Worm (Caenorhabditis elegans): Measurements from ENCODE around the gene Y51H4A.24.

DNA sequence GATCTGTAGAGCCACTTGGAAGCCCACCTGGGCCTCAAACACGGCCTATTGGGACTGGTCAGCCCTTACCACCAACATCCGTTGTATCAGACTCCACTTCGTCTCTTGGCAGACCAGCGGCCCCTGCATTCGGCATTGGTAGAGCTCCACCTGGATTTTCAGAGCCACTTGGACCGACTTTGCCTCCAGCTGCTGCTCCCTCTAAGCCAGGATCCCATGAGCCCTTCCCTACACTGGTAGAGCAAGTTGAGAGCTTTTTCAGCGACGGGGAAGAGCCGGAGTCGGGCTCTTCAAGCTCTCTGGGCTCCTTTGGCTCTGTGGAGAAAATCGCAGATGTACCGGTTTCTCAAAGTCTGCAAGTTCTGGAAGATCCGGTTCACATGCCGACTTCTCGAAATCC is 38.0 kb upstream of the Y51H4A.24 start:
- TF ChIP-seq unc-62 (GFP tag; optimal IDR thresholded peaks at IDR 0.05) (no peak), R02D3.7 (tag; optimal IDR thresholded peaks at IDR 0.05) (no peak), ama-1 (optimal IDR thresholded peaks at IDR 0.05) (no peak), elt-1 (tag; optimal IDR thresholded peaks at IDR 0.05) (no peak), lin-11 (tag; optimal IDR thresholded peaks at IDR 0.05) (no peak), ceh-16 (tag; optimal IDR thresholded peaks at IDR 0.05) (no peak), peb-1 (tag; optimal IDR thresholded peaks at IDR 0.05) (no peak), nhr-10 (tag; optimal IDR thresholded peaks at IDR 0.05) (no peak), snpc-4 (tag; optimal IDR thresholded peaks at IDR 0.05) (no peak), blmp-1 (tag; optimal IDR thresholded peaks at IDR 0.05; ENCODE audit: insufficient read depth) (no peak), lin-39 (tag; optimal IDR thresholded peaks at IDR 0.05) (no peak), zag-1 (tag; optimal IDR thresholded peaks at IDR 0.05) (no peak), unc-39 (tag; optimal IDR thresholded peaks at IDR 0.05) (no peak), elt-3 (tag; optimal IDR thresholded peaks at IDR 0.05) (no peak)

Data from whole organism, L2 larva.